Worm (Caenorhabditis elegans) whole organism, L4/young adult: ENCODE data around the gene C55A6.12.

Experiments used
- W03F9.2 ChIP-seq: fragments of 150-350 bp; optimal IDR thresholded peaks from 2 replicates; lab custom pipeline; 2014; ENCODE audit warnings: missing biosample characterization, missing genetic modification characterization
- dao-5 ChIP-seq: sonication (generic microtip); optimal IDR thresholded peaks from 2 replicates; lab custom pipeline; 2016; ENCODE audit warnings: missing genotype, missing genetic modification characterization, moderate library complexity, missing compliant biosample characterization
- him-1 ChIP-seq: sonication (generic microtip); optimal IDR thresholded peaks from 2 replicates; lab custom pipeline; 2016; ENCODE audit warnings: missing genotype, missing genetic modification reagents, missing genetic modification characterization, missing compliant biosample characterization

Gene C55A6.12

DNA sequence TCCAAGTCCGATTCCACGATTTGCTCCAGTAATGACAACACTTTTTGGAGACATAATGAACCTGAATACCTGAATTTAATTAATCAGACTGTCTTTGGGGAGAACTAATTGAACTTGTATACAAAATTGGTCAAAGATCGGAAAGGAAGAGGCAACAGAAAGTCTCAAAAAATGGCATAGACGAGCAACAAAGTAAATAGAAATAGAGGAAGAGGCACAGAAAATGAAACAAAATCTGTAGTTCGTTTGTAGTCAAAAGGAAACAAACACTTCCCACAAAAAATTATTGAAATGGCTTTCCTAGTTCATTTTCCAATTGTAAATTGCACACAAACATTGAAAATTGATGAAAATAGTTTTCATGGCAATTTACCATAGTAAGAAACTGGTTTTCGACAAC, 11.7 kb upstream of the C55A6.12 start, which contains the start of gene C55A6.6:
Gene C55A6.6 (minus strand): TSS at position 61 of the 400 bp plus-strand sequence.
- TF ChIP-seq dao-5 (tag; lab: Kevin White, UChicago) = no peak
- TF ChIP-seq him-1 = no peak
- no peak for TF ChIP-seq W03F9.2 (tag; lab: Kevin White, UChicago)

DNA sequence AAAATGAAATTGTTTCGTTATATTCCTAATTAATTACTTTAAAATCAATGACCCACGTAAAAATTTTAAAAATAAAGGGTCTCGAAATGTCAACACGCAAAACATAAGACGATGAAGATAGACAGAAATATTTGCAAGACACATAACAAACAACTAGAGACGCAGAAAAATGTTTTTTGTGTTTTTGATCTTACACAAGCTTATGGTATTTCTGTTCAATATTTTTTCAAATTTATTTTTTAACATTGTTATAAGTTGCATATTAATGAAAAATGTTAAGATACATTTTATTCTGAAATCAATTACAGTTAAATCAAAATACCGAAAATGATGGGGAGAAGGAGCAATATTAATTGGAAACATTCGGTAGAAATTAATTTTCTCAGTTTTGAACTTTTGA, 10.5 kb upstream of the C55A6.12 start, which contains the start of gene C55A6.3:
Gene C55A6.3 (minus strand): TSS at position 101 of the 400 bp plus-strand sequence.
- TF ChIP-seq him-1 = no peak

DNA sequence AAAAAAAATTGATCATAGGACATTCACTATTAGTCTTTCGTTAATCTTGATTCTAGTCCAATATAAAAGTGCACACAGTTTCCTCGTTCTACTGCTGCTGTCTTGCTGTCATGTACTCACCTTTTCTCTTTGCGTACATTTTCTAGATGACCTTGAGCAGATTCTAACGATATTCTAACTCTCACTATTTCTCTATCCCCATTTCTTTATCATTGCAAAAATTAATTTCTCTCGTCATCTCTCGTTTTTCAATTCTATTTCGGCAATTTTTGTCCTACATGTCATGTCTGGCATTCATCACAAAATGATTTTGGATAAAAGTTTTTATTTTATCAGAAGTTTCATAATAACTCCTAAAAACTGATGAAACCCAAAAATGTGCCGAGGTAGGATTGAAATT, 5.8 kb upstream of the C55A6.12 start, which contains the start of gene ttll-5:
Gene ttll-5 (plus strand): TSS at position 288 of the 400 bp plus-strand sequence.
- no peak for TF ChIP-seq W03F9.2 (tag; lab: Kevin White, UChicago)

ce11 chrV:11506347-11506746, 3.4 kb upstream of the C55A6.12 start:
- TF ChIP-seq him-1 = no peak
- no peak for TF ChIP-seq dao-5 (tag; lab: Kevin White, UChicago)
- TF ChIP-seq W03F9.2 (tag; lab: Kevin White, UChicago) = no peak

ce11 chrV:11504853-11505397, 2.0 kb upstream of the C55A6.12 start, which contains the start of the genes C55A6.1 and C55A6.10:
Gene C55A6.1 (minus strand): TSS chrV:11504968.
Gene C55A6.10 (plus strand): TSS chrV:11505347.
- TF ChIP-seq W03F9.2 (tag; lab: Kevin White, UChicago) = peak; percentile 56

ce11 chrV:11500980-11501379, 2.0 kb downstream of the C55A6.12 start:
- TF ChIP-seq dao-5 (tag; lab: Kevin White, UChicago) = no peak
- no peak for TF ChIP-seq him-1
- no peak for TF ChIP-seq W03F9.2 (tag; lab: Kevin White, UChicago)

DNA sequence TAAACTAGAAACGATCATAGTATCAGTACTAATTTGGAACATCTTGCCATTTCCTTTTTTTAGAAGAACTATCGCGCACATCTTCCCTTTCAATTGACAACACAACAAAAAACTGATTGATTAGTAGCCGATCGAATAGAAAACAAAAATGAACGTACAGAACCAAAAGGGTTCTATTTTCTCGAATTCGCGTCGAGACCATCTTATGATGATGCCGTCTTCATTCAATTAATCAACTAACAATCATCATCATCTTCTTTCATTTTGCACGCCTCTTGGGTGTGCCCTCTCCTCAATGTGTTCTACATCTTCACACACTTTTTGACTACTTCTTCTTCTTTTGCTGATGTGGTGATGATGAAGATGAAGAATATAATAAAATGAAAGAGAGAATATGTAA, 3.1 kb downstream of the C55A6.12 start:
- TF ChIP-seq him-1 (no peak), W03F9.2 (tag; lab: Kevin White, UChicago) (no peak), dao-5 (tag; lab: Kevin White, UChicago) (no peak)

- TF ChIP-seq dao-5 (tag; lab: Kevin White, UChicago) = no peak
- no peak for TF ChIP-seq W03F9.2 (tag; lab: Kevin White, UChicago)
- TF ChIP-seq him-1 = no peak
These were observed 5.5 kb downstream of the C55A6.12 start for ce11 chrV:11497475-11497874.

ce11 chrV:11496283-11496682, 6.6 kb downstream of the C55A6.12 start, which contains the start of gene htrl-1:
Gene htrl-1 (minus strand): TSS chrV:11496383.
- TF ChIP-seq W03F9.2 (tag; lab: Kevin White, UChicago) = no peak
- TF ChIP-seq dao-5 (tag; lab: Kevin White, UChicago) = no peak
- TF ChIP-seq him-1 = no peak

- TF ChIP-seq him-1 = no peak
- TF ChIP-seq W03F9.2 (tag; lab: Kevin White, UChicago) = no peak
These were observed 10.5 kb downstream of the C55A6.12 start, which contains the start of gene T11F9.21 for ce11 chrV:11492456-11492855. Gene T11F9.21 (plus strand): TSS chrV:11492756.

DNA sequence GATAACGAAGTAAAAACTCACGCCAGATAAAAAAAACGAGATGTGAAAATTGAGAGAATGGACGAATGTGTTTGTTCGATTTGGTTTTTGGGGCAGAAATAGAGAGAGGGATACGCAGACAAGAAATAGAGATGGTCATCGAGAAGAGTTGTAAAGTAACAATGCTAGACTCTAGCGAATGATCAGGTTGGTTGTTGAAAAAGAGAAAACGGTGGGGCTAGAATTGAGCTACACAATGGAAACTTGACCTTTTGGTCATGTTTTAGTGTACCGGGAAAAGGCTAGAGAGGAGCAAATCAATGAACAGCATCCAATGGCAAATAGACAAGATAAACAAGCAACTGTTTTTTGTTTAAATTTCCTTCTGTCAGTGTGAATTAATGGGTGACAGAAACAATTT, 12.5 kb downstream of the C55A6.12 start, which contains the start of gene dhs-19:
Gene dhs-19 (minus strand): TSS at position 101 of the 400 bp plus-strand sequence.
- TF ChIP-seq him-1 = no peak
- TF ChIP-seq W03F9.2 (tag; lab: Kevin White, UChicago) = no peak
- no peak for TF ChIP-seq dao-5 (tag; lab: Kevin White, UChicago)

DNA sequence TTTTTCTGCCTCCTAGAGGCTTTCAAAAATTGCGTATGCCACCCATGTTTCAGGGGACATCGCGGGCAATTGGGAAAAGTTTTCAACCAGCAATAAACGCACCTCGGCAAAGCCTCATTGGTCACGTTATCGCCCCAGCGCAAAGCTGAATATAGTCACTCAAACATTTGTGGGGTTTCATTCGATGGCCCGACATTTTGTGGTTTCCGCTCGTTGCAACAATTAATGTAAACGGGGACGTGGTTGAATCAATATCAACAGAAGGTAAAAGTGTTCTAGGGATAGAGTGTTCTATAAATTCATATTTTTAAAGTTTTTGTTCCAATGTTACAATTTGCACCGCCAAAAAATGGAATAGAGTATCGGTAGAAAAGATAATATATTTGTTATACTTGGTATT, 14.6 kb downstream of the C55A6.12 start:
- TF ChIP-seq dao-5 (tag; lab: Kevin White, UChicago) (no peak), him-1 (no peak), W03F9.2 (tag; lab: Kevin White, UChicago) (no peak)

DNA sequence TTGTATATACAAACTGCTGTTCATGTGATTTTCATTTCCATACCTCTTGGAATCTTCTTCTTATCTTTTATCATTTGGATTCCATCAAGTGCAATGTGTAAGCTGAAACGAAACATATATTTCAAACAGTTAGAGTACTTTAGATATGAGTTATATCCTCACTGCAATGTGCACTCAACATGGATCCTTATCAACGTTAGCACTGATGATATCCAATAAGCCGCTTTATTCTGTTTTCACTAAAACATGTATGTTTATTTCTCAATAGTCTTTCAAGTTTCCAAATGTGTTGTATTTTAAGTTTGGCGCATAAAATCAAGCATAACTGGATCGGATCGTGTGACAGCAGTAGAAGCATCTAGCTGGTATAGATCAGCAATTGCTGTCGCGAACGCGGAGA, 16.3 kb downstream of the C55A6.12 start, which contains the start of gene T11F9.10:
Gene T11F9.10 (plus strand): TSS at position 301 of the 400 bp plus-strand sequence.
- no peak for TF ChIP-seq W03F9.2 (tag; lab: Kevin White, UChicago)
- no peak for TF ChIP-seq him-1
- no peak for TF ChIP-seq dao-5 (tag; lab: Kevin White, UChicago)

DNA sequence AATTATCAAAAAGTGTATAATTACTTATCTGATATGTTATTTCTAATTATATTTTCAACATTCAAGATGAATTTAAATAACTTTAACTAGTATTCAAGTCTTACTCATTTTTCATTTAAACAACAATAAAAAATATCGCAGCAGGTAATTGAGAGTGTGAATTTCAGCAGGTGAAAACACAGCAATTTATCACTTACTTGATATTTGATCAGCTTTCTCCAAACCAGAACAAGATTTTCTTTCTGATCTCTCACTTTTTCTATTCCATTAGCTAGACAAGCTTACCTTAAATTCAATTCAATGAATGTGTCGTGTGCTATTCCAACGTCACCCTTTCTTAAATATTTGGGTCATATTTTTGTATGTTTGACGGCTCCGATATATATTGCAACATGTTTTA, 17.4 kb downstream of the C55A6.12 start, which contains the start of gene srh-1:
Gene srh-1 (plus strand): TSS at position 301 of the 400 bp plus-strand sequence.
- no peak for TF ChIP-seq W03F9.2 (tag; lab: Kevin White, UChicago)
- no peak for TF ChIP-seq dao-5 (tag; lab: Kevin White, UChicago)
- TF ChIP-seq him-1 = no peak

- TF ChIP-seq him-1 (no peak), W03F9.2 (tag; lab: Kevin White, UChicago) (no peak), dao-5 (tag; lab: Kevin White, UChicago) (no peak)
These were observed 18.5 kb downstream of the C55A6.12 start for ce11 chrV:11484404-11484803.
